Fruit fly (Drosophila melanogaster) whole organism, prepupa: ENCODE results near the gene dsx-c73A.

Experiments
- CG11762 ChIP-seq: fragments of 200-800 bp; sonication (Bioruptor generic); optimal IDR thresholded peaks from 3 replicates; lab custom pipeline; 2016; ENCODE audit warnings: missing biosample characterization, missing genetic modification characterization; ENCODE audit not compliant: insufficient read depth
- CG1621 ChIP-seq: fragments of 200-800 bp; sonication (Bioruptor generic); optimal IDR thresholded peaks from 3 replicates; lab custom pipeline; 2018; ENCODE audit warnings: missing biosample characterization, mild to moderate bottlenecking, missing genetic modification characterization
- Ets21C ChIP-seq: fragments of 200-800 bp; sonication (Bioruptor generic); optimal IDR thresholded peaks from 3 replicates; lab custom pipeline; 2016; ENCODE audit warnings: missing biosample characterization, missing genetic modification characterization
- dac ChIP-seq: fragments of 200-800 bp; sonication (Bioruptor generic); optimal IDR thresholded peaks from 2 replicates; lab custom pipeline; 2017; ENCODE audit warnings: missing biosample characterization, mild to moderate bottlenecking, missing genetic modification characterization
- eg ChIP-seq: fragments of 200-800 bp; sonication (Bioruptor generic); IDR thresholded peaks from 3 replicates; pipeline ENCODE4 v1.3.6; 2022; ENCODE audit warnings: missing biosample characterization, missing genetic modification characterization
- ss ChIP-seq, 2 experiments: fragments of 200-800 bp; sonication (Bioruptor generic); optimal IDR thresholded peaks; 2 replicates in 1 of 2; 3 replicates in 1 of 2; lab custom pipeline; 2017 to 2018; ENCODE audit warnings: mild to moderate bottlenecking in 2 of 2, missing biosample characterization in 2 of 2, missing genetic modification characterization in 2 of 2, moderate library complexity in 1 of 2

DNA sequence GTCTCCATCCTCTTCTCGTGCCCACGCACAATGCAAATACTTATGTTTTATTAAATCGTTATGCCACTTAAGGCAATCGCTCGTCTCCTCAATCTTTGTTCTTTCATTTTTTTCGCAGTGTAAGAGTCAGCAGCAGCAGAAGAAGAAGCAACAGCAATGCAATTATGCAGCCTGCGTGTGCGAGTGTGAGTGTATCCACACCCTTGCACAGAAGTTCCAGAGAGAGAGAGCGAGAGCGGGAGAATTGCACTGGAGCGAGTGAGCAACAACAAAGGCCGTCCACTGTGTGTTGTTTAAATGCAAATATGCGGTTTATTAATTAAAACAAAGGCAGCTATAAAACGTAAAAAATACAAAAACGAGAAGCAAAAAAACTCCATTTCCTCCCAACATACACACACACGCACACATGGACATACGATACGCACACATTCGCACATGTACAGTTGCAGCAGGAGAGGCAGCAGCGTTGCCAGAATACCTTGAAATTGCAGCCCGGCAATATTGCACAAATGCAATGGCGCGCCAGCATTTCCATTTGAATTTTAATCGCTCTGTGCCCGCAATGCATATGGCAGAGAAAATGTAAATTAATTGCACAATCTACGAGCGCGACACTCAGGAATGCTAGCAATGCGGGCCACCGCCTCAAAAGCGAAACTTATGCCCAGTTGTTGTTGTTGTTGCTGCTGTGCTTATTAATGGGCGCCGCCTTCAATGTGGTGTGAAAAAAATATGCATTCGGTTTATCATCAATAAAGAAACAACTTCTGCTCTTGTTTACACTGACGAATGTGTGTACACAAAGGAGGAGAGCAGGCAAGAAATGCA, 42.9 kb downstream of the dsx-c73A start:
- TF ChIP-seq CG1621, result peak; percentile 37
- TF ChIP-seq dac (GFP tag; lab: Kevin White, UChicago), result no peak
- TF ChIP-seq eg (GFP tag; lab: Robert Waterston, UW), result peak; percentile 65; the same call in 2 of the 3 replicates
- peak; percentile 6 for TF ChIP-seq CG11762 (GFP tag; lab: Kevin White, UChicago)
- peak; percentile 56 to 64 for TF ChIP-seq ss (GFP tag; optimal IDR thresholded peaks at IDR 0.05; lab: Kevin White, UChicago)
- peak; percentile 32 for TF ChIP-seq Ets21C (GFP tag; lab: Kevin White, UChicago)
